Worm (Caenorhabditis elegans): ENCODE data around the gene C28H8.2.

DNA sequence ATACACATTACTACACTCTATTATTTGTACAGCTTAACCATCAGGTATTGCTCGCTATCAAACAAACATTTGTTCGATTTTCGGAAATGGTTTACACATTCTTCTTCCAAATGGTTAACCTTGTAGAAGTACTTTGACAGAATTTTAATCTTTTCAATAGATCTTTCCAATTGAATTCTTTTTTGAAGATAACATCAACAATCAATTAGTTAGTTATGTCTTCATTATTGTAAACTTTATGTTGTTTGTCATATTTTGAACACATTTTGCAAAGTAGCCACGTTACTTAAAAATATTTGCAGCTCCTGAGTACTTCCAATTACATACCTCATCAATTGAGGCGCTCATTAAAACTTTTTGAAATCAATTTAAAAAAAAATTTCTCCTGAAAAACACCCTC lies 45.2 kb downstream of the C28H8.2 start:
- no peak for TF ChIP-seq flt-1 (GFP tag; IDR thresholded peaks at IDR 0.05)
- no peak for TF ChIP-seq ztf-29 (GFP tag; IDR thresholded peaks at IDR 0.05)
- no peak for TF ChIP-seq med-1 (GFP tag; optimal IDR thresholded peaks at IDR 0.05; ENCODE audit: insufficient read depth)
- no peak for TF ChIP-seq cog-1 (tag; optimal IDR thresholded peaks at IDR 0.05)
- no peak for TF ChIP-seq ztf-23 (GFP tag; IDR thresholded peaks at IDR 0.05)
- TF ChIP-seq tab-1 (GFP tag; IDR thresholded peaks at IDR 0.05): no peak
